Fruit fly (Drosophila melanogaster): ENCODE data around the gene CG14443.
A peak's percentile ranks its signal among the peaks of the same experiment; 100 is the strongest.

Gene CG14443

dm6 chrX:6599233-6599632, 34.5 kb upstream of the CG14443 start:
- peak; percentile 98 for TF ChIP-seq CG11294 (GFP tag; IDR thresholded peaks at IDR 0.05)
- TF ChIP-seq fd59A (GFP tag; optimal IDR thresholded peaks at IDR 0.05), result no peak
- TF ChIP-seq CG15336 (GFP tag; IDR thresholded peaks at IDR 0.05), result peak; percentile 81
- TF ChIP-seq svp (GFP tag), result peak; percentile 98
- peak; percentile 98 for TF ChIP-seq Gug (GFP tag; IDR thresholded peaks at IDR 0.05)
- peak; percentile 78 for TF ChIP-seq fd85E (GFP tag; optimal IDR thresholded peaks at IDR 0.05)
- TF ChIP-seq Eip75B (GFP tag; optimal IDR thresholded peaks at IDR 0.05), result peak; percentile 90
- TF ChIP-seq dsx (GFP tag; optimal IDR thresholded peaks at IDR 0.05; ENCODE audit: poor library complexity, severe bottlenecking), result peak; percentile 59
- TF ChIP-seq CG7368 (GFP tag; optimal IDR thresholded peaks at IDR 0.05), result peak; percentile 95
- no peak for TF ChIP-seq Hr38 (GFP tag; optimal IDR thresholded peaks at IDR 0.05)
- no peak for TF ChIP-seq CG34406 (GFP tag; optimal IDR thresholded peaks at IDR 0.05)
- TF ChIP-seq CG6276 (GFP tag; optimal IDR thresholded peaks at IDR 0.05), result peak; percentile 95
- TF ChIP-seq lz (GFP tag; optimal IDR thresholded peaks at IDR 0.05), result peak; percentile 88
- peak; percentile 96 for TF ChIP-seq CG11902 (GFP tag; optimal IDR thresholded peaks at IDR 0.05)
- peak; percentile 98 for TF ChIP-seq Eip78C (GFP tag)
- no peak for TF ChIP-seq Hr39 (GFP tag; optimal IDR thresholded peaks at IDR 0.05)
- TF ChIP-seq CG32006 (GFP tag; optimal IDR thresholded peaks at IDR 0.05), result no peak
- no peak for TF ChIP-seq Sox102F (GFP tag; optimal IDR thresholded peaks at IDR 0.05)
- peak; percentile 97 for TF ChIP-seq CG3919 (GFP tag; optimal IDR thresholded peaks at IDR 0.05)
- TF ChIP-seq pdm3 (GFP tag; optimal IDR thresholded peaks at IDR 0.05), result no peak
- TF ChIP-seq CG6163 (GFP tag; IDR thresholded peaks at IDR 0.05), result peak; percentile 99
- peak; percentile 86 for TF ChIP-seq CG9139 (GFP tag; optimal IDR thresholded peaks at IDR 0.05)
- TF ChIP-seq Blimp-1 (GFP tag; optimal IDR thresholded peaks at IDR 0.05), result peak; percentile 85
- no peak for TF ChIP-seq acj6 (GFP tag; optimal IDR thresholded peaks at IDR 0.05)
- peak; percentile 96 for TF ChIP-seq cyc (GFP tag; optimal IDR thresholded peaks at IDR 0.05)
- no peak for TF ChIP-seq Sox15 (GFP tag; optimal IDR thresholded peaks at IDR 0.05)
- peak; percentile 10 for TF ChIP-seq Sox14 (GFP tag; optimal IDR thresholded peaks at IDR 0.05)
- peak; percentile 78 for TF ChIP-seq CG6808 (GFP tag; optimal IDR thresholded peaks at IDR 0.05)
- TF ChIP-seq Met (GFP tag; optimal IDR thresholded peaks at IDR 0.05), result peak; percentile 97
- peak; percentile 82 for TF ChIP-seq CG6854 (GFP tag; optimal IDR thresholded peaks at IDR 0.05)
- peak; percentile 93 for TF ChIP-seq CG8319 (GFP tag; optimal IDR thresholded peaks at IDR 0.05)
- TF ChIP-seq Hr4 (GFP tag; optimal IDR thresholded peaks at IDR 0.05), result peak; percentile 94
- TF ChIP-seq dac (GFP tag; optimal IDR thresholded peaks at IDR 0.05), result no peak
- TF ChIP-seq CG4318 (GFP tag; optimal IDR thresholded peaks at IDR 0.05), result no peak
- TF ChIP-seq CG31627 (GFP tag; optimal IDR thresholded peaks at IDR 0.05), result no peak
- TF ChIP-seq salr (GFP tag; optimal IDR thresholded peaks at IDR 0.05), result peak in 1 of 2 experiments; percentile 55
- peak; percentile 75 for TF ChIP-seq Eip93F (GFP tag; optimal IDR thresholded peaks at IDR 0.05)
- no peak for TF ChIP-seq CG8119 (GFP tag; IDR thresholded peaks at IDR 0.05)
- TF ChIP-seq ss (GFP tag; optimal IDR thresholded peaks at IDR 0.05), result peak; percentile 71 to 81
- peak; percentile 88 for TF ChIP-seq Ets96B (tag; optimal IDR thresholded peaks at IDR 0.05)
- peak; percentile 95 for TF ChIP-seq CG11762 (GFP tag; optimal IDR thresholded peaks at IDR 0.05; ENCODE audit: insufficient read depth)
- no peak for TF ChIP-seq Lpt (GFP tag; optimal IDR thresholded peaks at IDR 0.05)
- TF ChIP-seq CG10631 (GFP tag; optimal IDR thresholded peaks at IDR 0.05), result peak; percentile 36
- peak; percentile 87 for TF ChIP-seq spab (GFP tag; optimal IDR thresholded peaks at IDR 0.05)
- peak; percentile 97 for TF ChIP-seq topi (GFP tag; optimal IDR thresholded peaks at IDR 0.05)
- no peak for TF ChIP-seq CG8632 (GFP tag; optimal IDR thresholded peaks at IDR 0.05)
- no peak for TF ChIP-seq Smox (GFP tag; optimal IDR thresholded peaks at IDR 0.05)
- TF ChIP-seq esn (GFP tag; optimal IDR thresholded peaks at IDR 0.05), result no peak
- TF ChIP-seq net (GFP tag; optimal IDR thresholded peaks at IDR 0.05), result peak; percentile 41
- TF ChIP-seq OdsH (GFP tag; optimal IDR thresholded peaks at IDR 0.05), result no peak
- TF ChIP-seq achi (GFP tag; optimal IDR thresholded peaks at IDR 0.05), result no peak
- TF ChIP-seq CG6792 (GFP tag; optimal IDR thresholded peaks at IDR 0.05), result no peak
- TF ChIP-seq CG3032 (tag; optimal IDR thresholded peaks at IDR 0.05), result peak; percentile 80
